Fruit fly (Drosophila melanogaster) whole organism, pupa: ENCODE data around the gene CG2493.

Experiments used
- CG10348 ChIP-seq: fragments of 200-800 bp; sonication (Bioruptor generic); IDR thresholded peaks from 2 replicates; pipeline ENCODE4 v1.3.6; 2022; ENCODE audit warnings: missing biosample characterization, missing genetic modification characterization
- CG12605 ChIP-seq: fragments of 200-800 bp; sonication (Bioruptor generic); IDR thresholded peaks from 2 replicates; pipeline ENCODE4 v1.3.6; 2022; ENCODE audit warnings: missing biosample characterization, missing genetic modification characterization
- CG13204 ChIP-seq: fragments of 200-800 bp; sonication (Bioruptor generic); optimal IDR thresholded peaks from 2 replicates; lab custom pipeline; 2018; ENCODE audit warnings: missing biosample characterization, mild to moderate bottlenecking, missing genetic modification characterization, moderate library complexity
- CG14655 ChIP-seq: fragments of 200-800 bp; sonication (Bioruptor generic); optimal IDR thresholded peaks from 3 replicates; lab custom pipeline; 2017; ENCODE audit warnings: mild to moderate bottlenecking, missing biosample characterization, missing genetic modification reagents, missing genetic modification characterization
- CG15710 ChIP-seq: fragments of 200-800 bp; sonication (Bioruptor generic); optimal IDR thresholded peaks from 2 replicates; lab custom pipeline; 2018; ENCODE audit warnings: missing biosample characterization, mild to moderate bottlenecking, missing genetic modification characterization, moderate library complexity
- CG17806 ChIP-seq: fragments of 200-800 bp; sonication (Bioruptor generic); optimal IDR thresholded peaks from 2 replicates; lab custom pipeline; 2018; ENCODE audit warnings: missing biosample characterization, mild to moderate bottlenecking, missing genetic modification characterization, moderate library complexity
- CG32121 ChIP-seq: fragments of 200-800 bp; sonication (Bioruptor generic); IDR thresholded peaks from 2 replicates; pipeline ENCODE4 v1.3.6; 2022; ENCODE audit warnings: missing biosample characterization, missing genetic modification characterization
- CG34367 ChIP-seq: fragments of 200-800 bp; sonication (Bioruptor generic); optimal IDR thresholded peaks from 2 replicates; lab custom pipeline; 2018; ENCODE audit warnings: missing biosample characterization, mild to moderate bottlenecking, missing genetic modification characterization
- CG4496 ChIP-seq: fragments of 200-800 bp; sonication (Bioruptor generic); IDR thresholded peaks from 3 replicates; pipeline ENCODE4 v1.3.6; 2022; ENCODE audit warnings: missing biosample characterization, missing genetic modification characterization
- CG8159 ChIP-seq: fragments of 200-800 bp; sonication (Bioruptor generic); optimal IDR thresholded peaks from 3 replicates; lab custom pipeline; 2018; ENCODE audit warnings: missing biosample characterization, mild to moderate bottlenecking, missing genetic modification characterization, moderate library complexity
- CG8301 ChIP-seq: fragments of 200-800 bp; sonication (Bioruptor generic); optimal IDR thresholded peaks from 2 replicates; lab custom pipeline; 2018; ENCODE audit warnings: missing biosample characterization, mild to moderate bottlenecking, missing genetic modification characterization
- CG9948 ChIP-seq: fragments of 200-800 bp; sonication (Bioruptor generic); optimal IDR thresholded peaks from 2 replicates; lab custom pipeline; 2018; ENCODE audit warnings: missing biosample characterization, mild to moderate bottlenecking, missing genetic modification characterization, moderate library complexity
- D1 ChIP-seq: fragments of 200-800 bp; sonication (Bioruptor generic); optimal IDR thresholded peaks from 2 replicates; lab custom pipeline; 2018; ENCODE audit warnings: missing biosample characterization, mild to moderate bottlenecking, missing genetic modification characterization, moderate library complexity
- EcR ChIP-seq: fragments of 200-800 bp; sonication (Bioruptor generic); optimal IDR thresholded peaks from 3 replicates; lab custom pipeline; 2019; ENCODE audit warnings: missing biosample characterization, missing genetic modification characterization, mild to moderate bottlenecking, moderate library complexity, missing genetic modification reagents
- Ets98B ChIP-seq: fragments of 200-800 bp; sonication (Bioruptor generic); IDR thresholded peaks from 2 replicates; pipeline ENCODE4 v1.3.6; 2022; ENCODE audit warnings: missing biosample characterization, missing genetic modification characterization
- Pif1A ChIP-seq: fragments of 200-800 bp; sonication (Bioruptor generic); optimal IDR thresholded peaks from 3 replicates; lab custom pipeline; 2016; ENCODE audit warnings: missing biosample characterization, missing genetic modification characterization
- Pif1B ChIP-seq: fragments of 200-800 bp; sonication (Bioruptor generic); optimal IDR thresholded peaks from 3 replicates; lab custom pipeline; 2016; ENCODE audit warnings: missing biosample characterization, missing genetic modification characterization
- Snoo ChIP-seq: fragments of 200-800 bp; sonication (Bioruptor generic); optimal IDR thresholded peaks from 3 replicates; lab custom pipeline; 2017; ENCODE audit warnings: missing biosample characterization, mild to moderate bottlenecking, missing genetic modification characterization, inconsistent platforms
- fd96Ca ChIP-seq: fragments of 200-800 bp; sonication (Bioruptor generic); IDR thresholded peaks from 3 replicates; pipeline ENCODE4 v1.3.6; 2022; ENCODE audit warnings: missing biosample characterization, missing genetic modification characterization
- gl ChIP-seq: fragments of 200-800 bp; sonication (Bioruptor generic); optimal IDR thresholded peaks from 2 replicates; lab custom pipeline; 2018; ENCODE audit warnings: missing biosample characterization, mild to moderate bottlenecking, missing genetic modification characterization
- rn ChIP-seq: fragments of 200-800 bp; sonication (Bioruptor generic); IDR thresholded peaks from 2 replicates; pipeline ENCODE4 v1.3.6; 2022; ENCODE audit warnings: missing biosample characterization, missing genetic modification characterization

The CG2493 gene

dm6 chr2L:20420035-20420434 lies 43.2 kb downstream of the CG2493 start:
- TF ChIP-seq Snoo (tag; lab: Kevin White, UChicago) = no peak
- TF ChIP-seq CG32121 (GFP tag; lab: Robert Waterston, UW) = no peak
- TF ChIP-seq CG13204 (GFP tag; lab: Kevin White, UChicago) = no peak

- peak; percentile 14 for TF ChIP-seq D1 (tag; lab: Kevin White, UChicago)
- TF ChIP-seq CG17806 (tag; lab: Kevin White, UChicago) = no peak
Measured at dm6 chr2L:20417597-20418286, 45.5 kb downstream of the CG2493 start.

dm6 chr2L:20416754-20417563 lies 46.3 kb downstream of the CG2493 start, which contains the start of the genes CG10949 and Arpc2:
CG10949 (minus strand) TSS chr2L:20416918.
Arpc2 (plus strand) TSS chr2L:20417057.
- TF ChIP-seq Ets98B (GFP tag; lab: Robert Waterston, UW) (peak; percentile 18; the same call in 1 of the 2 replicates), rn (GFP tag; lab: Robert Waterston, UW) (0 out of 2 replicates have a peak, but pooled peaks have one; percentile 14), CG12605 (GFP tag; lab: Robert Waterston, UW) (0 out of 2 replicates have a peak, but pooled peaks have one; percentile 14), gl (tag; lab: Kevin White, UChicago) (no peak), CG13204 (GFP tag; lab: Kevin White, UChicago) (peak; percentile 76), CG15710 (tag; lab: Kevin White, UChicago) (peak; percentile 56), D1 (tag; lab: Kevin White, UChicago) (no peak), CG34367 (tag; lab: Kevin White, UChicago) (no peak), CG8159 (tag; lab: Kevin White, UChicago) (peak; percentile 56), fd96Ca (GFP tag; lab: Robert Waterston, UW) (no peak), Pif1B (no peak), Pif1A (GFP tag; lab: Kevin White, UChicago) (no peak), Snoo (tag; lab: Kevin White, UChicago) (peak; percentile 26), CG9948 (tag; lab: Kevin White, UChicago) (peak; percentile 51), CG10348 (GFP tag; lab: Robert Waterston, UW) (no peak), CG4496 (GFP tag; lab: Robert Waterston, UW) (peak; percentile 37; the same call in 1 of the 3 replicates), CG8301 (peak; percentile 33), EcR (peak; percentile 39), CG17806 (tag; lab: Kevin White, UChicago) (peak; percentile 48), CG32121 (GFP tag; lab: Robert Waterston, UW) (peak; percentile 32), CG14655 (GFP tag; lab: Kevin White, UChicago) (no peak)

- no peak for TF ChIP-seq Pif1B
- 0 out of 2 replicates have a peak, but pooled peaks have one; percentile 16 for TF ChIP-seq Ets98B (GFP tag; lab: Robert Waterston, UW)
- TF ChIP-seq CG13204 (GFP tag; lab: Kevin White, UChicago) = no peak
- no peak for TF ChIP-seq CG32121 (GFP tag; lab: Robert Waterston, UW)
- peak; percentile 68 for TF ChIP-seq CG4496 (GFP tag; lab: Robert Waterston, UW)
- TF ChIP-seq CG15710 (tag; lab: Kevin White, UChicago) = peak; percentile 16
- TF ChIP-seq fd96Ca (GFP tag; lab: Robert Waterston, UW) = no peak
- TF ChIP-seq Snoo (tag; lab: Kevin White, UChicago) = peak; percentile 38
- TF ChIP-seq rn (GFP tag; lab: Robert Waterston, UW) = no peak
- TF ChIP-seq gl (tag; lab: Kevin White, UChicago) = no peak
- TF ChIP-seq CG8159 (tag; lab: Kevin White, UChicago) = no peak
- TF ChIP-seq Pif1A (GFP tag; lab: Kevin White, UChicago) = peak; percentile 6
- no peak for TF ChIP-seq CG10348 (GFP tag; lab: Robert Waterston, UW)
- TF ChIP-seq CG17806 (tag; lab: Kevin White, UChicago) = no peak
- TF ChIP-seq CG34367 (tag; lab: Kevin White, UChicago) = no peak
- TF ChIP-seq CG9948 (tag; lab: Kevin White, UChicago) = no peak
- peak; percentile 9 for TF ChIP-seq CG8301
Measured at dm6 chr2L:20414750-20415211, 48.5 kb downstream of the CG2493 start, which contains the start of gene CG10947. CG10947 (minus strand) TSS chr2L:20414800.

dm6 chr2L:20413826-20414225 lies 49.4 kb downstream of the CG2493 start:
- no peak for TF ChIP-seq rn (GFP tag; lab: Robert Waterston, UW)
